Worm (Caenorhabditis elegans) whole organism, young adult: ENCODE data around the gene T05C3.6.

Experiments used
- F37B4.10 ChIP-seq: fragments of 200-800 bp; sonication (Bioruptor generic); IDR thresholded peaks from 2 replicates; pipeline ENCODE4 v1.3.6; 2022; ENCODE audit warnings: missing genetic modification characterization, missing compliant biosample characterization
- efl-1 ChIP-seq: fragments of 150-350 bp; optimal IDR thresholded peaks from 2 replicates; lab custom pipeline; 2014; ENCODE audit warnings: missing biosample characterization, missing genetic modification reagents, missing genetic modification characterization
- nfya-2 ChIP-seq: fragments of 200-800 bp; sonication (Bioruptor generic); IDR thresholded peaks from 2 replicates; pipeline ENCODE4 v1.3.6; 2022; ENCODE audit warnings: missing genetic modification reagents, missing genetic modification characterization, missing compliant biosample characterization
- unc-62 ChIP-seq: fragments of 150-350 bp; optimal IDR thresholded peaks from 2 replicates; lab custom pipeline; 2014; ENCODE audit warnings: missing biosample characterization, missing genetic modification reagents, missing genetic modification characterization

ce11 chrV:5445839-5446238 is 44.4 kb upstream of the T05C3.6 start, which contains the start of gene F08F3.1:
- TF ChIP-seq F37B4.10 = no peak
- TF ChIP-seq nfya-2 (GFP tag; lab: Robert Waterston, UW) = no peak
- TF ChIP-seq efl-1 (GFP tag; lab: Kevin White, UChicago) = no peak
- TF ChIP-seq unc-62 (GFP tag; lab: Kevin White, UChicago) = no peak
